Worm (Caenorhabditis elegans) whole organism, L4 larva: Measurements from ENCODE around the gene M176.16.
A peak's percentile ranks its signal among the peaks of the same experiment; 100 is the strongest.

Experiments used
- aly-2 ChIP-seq: sonication (generic microtip); optimal IDR thresholded peaks from 2 replicates; lab custom pipeline; 2018; ENCODE audit warnings: missing biosample characterization, missing genetic modification characterization
- duxl-1 ChIP-seq: sonication (generic microtip); optimal IDR thresholded peaks from 2 replicates; lab custom pipeline; 2016; ENCODE audit warnings: mild to moderate bottlenecking, missing genetic modification characterization, moderate library complexity, missing compliant biosample characterization; ENCODE audit not compliant: poor library complexity
- fos-1 ChIP-seq: fragments of 150-350 bp; optimal IDR thresholded peaks from 2 replicates; lab custom pipeline; 2014; ENCODE audit warnings: missing biosample characterization, missing genetic modification characterization
- lsy-2 ChIP-seq, 2 experiments: fragments of 150-350 bp in 1 of 2; sonication (generic microtip) in 1 of 2; optimal IDR thresholded peaks; 2 replicates each; lab custom pipeline; 2014 to 2017; ENCODE audit warnings: missing biosample characterization in 2 of 2, missing genetic modification characterization in 2 of 2
- nhr-237 ChIP-seq: sonication (generic microtip); optimal IDR thresholded peaks from 2 replicates; lab custom pipeline; 2017; ENCODE audit warnings: missing biosample characterization, missing genetic modification characterization
- nhr-48 ChIP-seq: sonication (generic microtip); optimal IDR thresholded peaks from 2 replicates; lab custom pipeline; 2016; ENCODE audit warnings: mild to moderate bottlenecking, missing genetic modification characterization, missing compliant biosample characterization
- pqm-1 ChIP-seq: sonication (generic microtip); optimal IDR thresholded peaks from 2 replicates; lab custom pipeline; 2017; ENCODE audit warnings: missing biosample characterization, missing genetic modification characterization
- unc-62 ChIP-seq, 3 experiments: fragments of 150-350 bp in 1 of 3; sonication (generic microtip); optimal IDR thresholded peaks in 2 of 3; peaks in 1 of 3; 1 replicate in 1 of 3; 2 replicates in 2 of 3; lab custom pipeline; 2014 to 2017; ENCODE audit warnings: missing biosample characterization in 3 of 3, missing genetic modification characterization in 3 of 3, missing genetic modification reagents in 3 of 3, missing genotype in 1 of 3

DNA sequence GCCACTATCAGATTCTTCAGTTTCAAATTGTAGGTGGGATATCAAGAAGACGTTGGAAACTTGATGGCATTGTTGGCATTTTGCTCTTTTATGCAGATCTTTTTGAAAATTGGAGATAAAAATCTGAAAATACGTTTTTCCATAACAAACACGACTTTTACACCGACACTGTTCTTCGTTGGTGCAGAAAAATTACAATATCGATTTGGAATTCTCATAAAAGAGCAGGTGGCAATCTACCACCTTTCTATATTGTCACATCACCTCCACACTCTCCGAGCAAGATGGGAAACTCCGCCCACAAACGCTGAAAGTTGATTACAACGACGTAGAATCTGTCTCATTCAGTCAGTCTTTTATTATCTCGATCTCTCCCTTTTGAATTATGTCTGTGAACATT lies 10.8 kb upstream of the M176.16 start, which contains the start of gene arrd-2:
- TF ChIP-seq lsy-2 (tag; optimal IDR thresholded peaks at IDR 0.05; lab: Kevin White, UChicago) (no peak), aly-2 (tag; lab: Kevin White, UChicago) (no peak), pqm-1 (no peak), fos-1 (tag; lab: Kevin White, UChicago) (no peak), nhr-237 (no peak), unc-62 (GFP tag; optimal IDR thresholded peaks at IDR 0.05 in 1 of 2; lab: Kevin White, UChicago) (peak in 1 of 2 experiments; percentile 42), unc-62 (tag; optimal IDR thresholded peaks at IDR 0.05; lab: Kevin White, UChicago) (no peak), nhr-48 (tag; lab: Kevin White, UChicago) (no peak), duxl-1 (tag; lab: Kevin White, UChicago) (no peak)
